Worm (Caenorhabditis elegans) whole organism, late embryonic: Measurements from ENCODE around the gene Y46C8AL.11.

Source experiments
- C08G9.2 ChIP-seq: sonication (generic microtip); optimal IDR thresholded peaks from 2 replicates; lab custom pipeline; 2016; ENCODE audit warnings: mild to moderate bottlenecking, missing genetic modification characterization, moderate library complexity, missing compliant biosample characterization
- F13H6.1 ChIP-seq: sonication (generic microtip); optimal IDR thresholded peaks from 2 replicates; lab custom pipeline; 2016; ENCODE audit warnings: missing genetic modification characterization, missing compliant biosample characterization
- K09A11.1 ChIP-seq: sonication (generic microtip); optimal IDR thresholded peaks from 2 replicates; lab custom pipeline; 2017; ENCODE audit warnings: antibody characterized with exemption, mild to moderate bottlenecking, missing genetic modification characterization, missing compliant biosample characterization; ENCODE audit not compliant: insufficient read depth
- T23F11.4 ChIP-seq: fragments of 200-800 bp; sonication (Bioruptor generic); optimal IDR thresholded peaks from 2 replicates; lab custom pipeline; 2018; ENCODE audit warnings: mild to moderate bottlenecking, missing genetic modification characterization, missing compliant biosample characterization
- Y22D7AL.16 ChIP-seq: sonication (generic microtip); optimal IDR thresholded peaks from 2 replicates; lab custom pipeline; 2016; ENCODE audit warnings: missing genetic modification characterization, missing compliant biosample characterization
- ahr-1 ChIP-seq: sonication (generic microtip); optimal IDR thresholded peaks from 2 replicates; lab custom pipeline; 2016; ENCODE audit warnings: missing genetic modification characterization, missing compliant biosample characterization
- ama-1 ChIP-seq: fragments of 150-350 bp; optimal IDR thresholded peaks from 2 replicates; lab custom pipeline; 2014
- ceh-14 ChIP-seq: sonication (generic microtip); optimal IDR thresholded peaks from 2 replicates; lab custom pipeline; 2016; ENCODE audit warnings: missing genotype, missing genetic modification characterization, missing compliant biosample characterization
- ceh-2 ChIP-seq: sonication (generic microtip); optimal IDR thresholded peaks from 2 replicates; lab custom pipeline; 2016; ENCODE audit warnings: missing genotype, missing genetic modification characterization, missing compliant biosample characterization
- ceh-24 ChIP-seq: sonication (generic microtip); optimal IDR thresholded peaks from 2 replicates; lab custom pipeline; 2016; ENCODE audit warnings: mild to moderate bottlenecking, missing genetic modification characterization, missing compliant biosample characterization
- ceh-30 ChIP-seq: fragments of 150-350 bp; optimal IDR thresholded peaks from 2 replicates; lab custom pipeline; 2014; ENCODE audit warnings: missing biosample characterization, missing genetic modification characterization
- ceh-31 ChIP-seq: sonication (generic microtip); optimal IDR thresholded peaks from 2 replicates; lab custom pipeline; 2016; ENCODE audit warnings: missing genetic modification characterization, missing compliant biosample characterization
- ceh-48 ChIP-seq: sonication (generic microtip); optimal IDR thresholded peaks from 2 replicates; lab custom pipeline; 2016; ENCODE audit warnings: missing genetic modification characterization, inconsistent platforms, missing compliant biosample characterization
- ceh-6 ChIP-seq: fragments of 200-800 bp; sonication (Bioruptor generic); optimal IDR thresholded peaks from 2 replicates; lab custom pipeline; 2018; ENCODE audit warnings: mild to moderate bottlenecking, missing genetic modification characterization, missing compliant biosample characterization
- ceh-9 ChIP-seq: sonication (generic microtip); optimal IDR thresholded peaks from 2 replicates; lab custom pipeline; 2016; ENCODE audit warnings: mild to moderate bottlenecking, missing genetic modification characterization, inconsistent platforms, missing compliant biosample characterization
- dve-1 ChIP-seq: sonication (generic microtip); optimal IDR thresholded peaks from 2 replicates; lab custom pipeline; 2017; ENCODE audit warnings: antibody characterized with exemption, mild to moderate bottlenecking, missing genetic modification characterization, missing compliant biosample characterization
- elt-2 ChIP-seq: sonication (generic microtip); optimal IDR thresholded peaks from 2 replicates; lab custom pipeline; 2016; ENCODE audit warnings: missing genetic modification reagents, missing genetic modification characterization, missing compliant biosample characterization
- elt-4 ChIP-seq: sonication (generic microtip); optimal IDR thresholded peaks from 2 replicates; lab custom pipeline; 2016; ENCODE audit warnings: missing genetic modification characterization, missing compliant biosample characterization
- ets-4 ChIP-seq: sonication (generic microtip); optimal IDR thresholded peaks from 2 replicates; lab custom pipeline; 2016; ENCODE audit warnings: missing genetic modification characterization, missing compliant biosample characterization
- eyg-1 ChIP-seq: sonication (generic microtip); optimal IDR thresholded peaks from 2 replicates; lab custom pipeline; 2016; ENCODE audit warnings: missing genotype, missing genetic modification characterization, missing compliant biosample characterization
- fkh-6 ChIP-seq: sonication (generic microtip); optimal IDR thresholded peaks from 2 replicates; lab custom pipeline; 2016; ENCODE audit warnings: missing genetic modification characterization, missing compliant biosample characterization
- hlh-13 ChIP-seq: fragments of 200-800 bp; sonication (Bioruptor generic); optimal IDR thresholded peaks from 2 replicates; lab custom pipeline; 2018; ENCODE audit warnings: mild to moderate bottlenecking, missing genetic modification characterization, missing compliant biosample characterization
- hlh-15 ChIP-seq: sonication (generic microtip); optimal IDR thresholded peaks from 2 replicates; lab custom pipeline; 2016; ENCODE audit warnings: missing genetic modification characterization, missing compliant biosample characterization
- hlh-30 ChIP-seq: sonication (generic microtip); optimal IDR thresholded peaks from 2 replicates; lab custom pipeline; 2017; ENCODE audit warnings: antibody characterized with exemption, missing genetic modification characterization, missing compliant biosample characterization; ENCODE audit not compliant: insufficient read depth
- hlh-6 ChIP-seq: sonication (generic microtip); optimal IDR thresholded peaks from 2 replicates; lab custom pipeline; 2016; ENCODE audit warnings: missing genotype, missing genetic modification characterization, missing compliant biosample characterization
- lim-6 ChIP-seq: sonication (generic microtip); optimal IDR thresholded peaks from 2 replicates; lab custom pipeline; 2016; ENCODE audit warnings: missing genetic modification characterization, missing compliant biosample characterization
- lin-11 ChIP-seq: fragments of 200-800 bp; sonication (Bioruptor generic); optimal IDR thresholded peaks from 2 replicates; lab custom pipeline; 2018; ENCODE audit warnings: mild to moderate bottlenecking, missing genetic modification characterization, missing compliant biosample characterization
- mec-3 ChIP-seq: sonication (generic microtip); optimal IDR thresholded peaks from 2 replicates; lab custom pipeline; 2016; ENCODE audit warnings: borderline replicate concordance, missing genetic modification characterization, missing compliant biosample characterization
- nfya-1 ChIP-seq: sonication (generic microtip); optimal IDR thresholded peaks from 2 replicates; lab custom pipeline; 2017; ENCODE audit warnings: missing genetic modification characterization, mild to moderate bottlenecking, missing compliant biosample characterization, antibody characterized with exemption, moderate library complexity
- nhr-11 ChIP-seq: fragments of 150-350 bp; optimal IDR thresholded peaks from 2 replicates; lab custom pipeline; 2014; ENCODE audit warnings: missing biosample characterization, missing genetic modification characterization
- npax-4 ChIP-seq: sonication (generic microtip); optimal IDR thresholded peaks from 2 replicates; lab custom pipeline; 2016; ENCODE audit warnings: missing genetic modification characterization, missing compliant biosample characterization
- odd-2 ChIP-seq: sonication (generic microtip); optimal IDR thresholded peaks from 2 replicates; lab custom pipeline; 2017; ENCODE audit warnings: antibody characterized with exemption, mild to moderate bottlenecking, missing genetic modification characterization, missing compliant biosample characterization
- pag-3 ChIP-seq: sonication (generic microtip); optimal IDR thresholded peaks from 2 replicates; lab custom pipeline; 2016; ENCODE audit warnings: missing compliant biosample characterization, missing genetic modification characterization, borderline replicate concordance
- pat-9 ChIP-seq: fragments of 200-800 bp; sonication (Bioruptor generic); optimal IDR thresholded peaks from 2 replicates; lab custom pipeline; 2018; ENCODE audit warnings: mild to moderate bottlenecking, missing genetic modification characterization, moderate library complexity, missing compliant biosample characterization
- pax-1 ChIP-seq: fragments of 150-350 bp; optimal IDR thresholded peaks from 2 replicates; lab custom pipeline; 2014; ENCODE audit warnings: missing biosample characterization, missing genetic modification characterization
- pqm-1 ChIP-seq: sonication (generic microtip); optimal IDR thresholded peaks from 2 replicates; lab custom pipeline; 2016; ENCODE audit warnings: missing genetic modification characterization, missing compliant biosample characterization
- ref-2 ChIP-seq: sonication (generic microtip); optimal IDR thresholded peaks from 2 replicates; lab custom pipeline; 2016; ENCODE audit warnings: missing genetic modification characterization, missing compliant biosample characterization
- sdc-2 ChIP-seq: sonication (generic microtip); optimal IDR thresholded peaks from 2 replicates; lab custom pipeline; 2016; ENCODE audit warnings: missing genotype, missing genetic modification characterization, missing compliant biosample characterization
- sox-4 ChIP-seq: sonication (generic microtip); optimal IDR thresholded peaks from 2 replicates; lab custom pipeline; 2017; ENCODE audit warnings: mild to moderate bottlenecking, missing genetic modification characterization, inconsistent platforms, missing compliant biosample characterization
- syd-9 ChIP-seq: sonication (generic microtip); optimal IDR thresholded peaks from 2 replicates; lab custom pipeline; 2016; ENCODE audit warnings: mild to moderate bottlenecking, missing genetic modification characterization, moderate library complexity, missing compliant biosample characterization
- unc-3 ChIP-seq, 2 experiments: fragments of 200-800 bp in 1 of 2; sonication (Bioruptor generic) in 1 of 2; sonication (generic microtip) in 1 of 2; conservative IDR thresholded peaks in 1 of 2; optimal IDR thresholded peaks in 1 of 2; 2 replicates each; pipeline versions ENCODE4 v1.3.6 to Lab custom; 2016 to 2022; ENCODE audit warnings: missing compliant biosample characterization in 2 of 2, missing genetic modification characterization in 2 of 2, missing genetic modification reagents in 1 of 2
- unc-42 ChIP-seq: sonication (generic microtip); optimal IDR thresholded peaks from 2 replicates; lab custom pipeline; 2016; ENCODE audit warnings: missing genotype, missing genetic modification characterization, missing compliant biosample characterization
- unc-55 ChIP-seq: sonication (generic microtip); optimal IDR thresholded peaks from 2 replicates; lab custom pipeline; 2017; ENCODE audit warnings: missing biosample characterization, missing genetic modification reagents, missing genetic modification characterization
- zip-5 ChIP-seq: sonication (generic microtip); optimal IDR thresholded peaks from 2 replicates; lab custom pipeline; 2016; ENCODE audit warnings: missing genetic modification characterization, missing compliant biosample characterization
- ztf-16 ChIP-seq: sonication (generic microtip); optimal IDR thresholded peaks from 2 replicates; lab custom pipeline; 2017; ENCODE audit warnings: missing genetic modification characterization, missing compliant biosample characterization

The Y46C8AL.11 gene

ce11 chrIV:3937097-3937496 is 6.0 kb upstream of the Y46C8AL.11 start, which contains the start of gene clec-71:
Gene clec-71, plus strand, starts transcription at chrIV:3937458.
- no peak for TF ChIP-seq pag-3
- TF ChIP-seq ref-2 (tag; lab: Kevin White, UChicago): no peak
- TF ChIP-seq elt-2 (tag; lab: Kevin White, UChicago): no peak
- no peak for TF ChIP-seq sox-4 (tag; lab: Kevin White, UChicago)
- no peak for TF ChIP-seq npax-4
- TF ChIP-seq mec-3 (tag; lab: Kevin White, UChicago): no peak
- TF ChIP-seq odd-2 (tag; lab: Kevin White, UChicago): no peak
- no peak for TF ChIP-seq zip-5 (tag; lab: Kevin White, UChicago)
- no peak for TF ChIP-seq ama-1 (lab: Kevin White, UChicago)
- TF ChIP-seq hlh-13: no peak
- TF ChIP-seq ceh-24 (tag; lab: Kevin White, UChicago): no peak
- no peak for TF ChIP-seq C08G9.2
- no peak for TF ChIP-seq nfya-1 (tag; lab: Kevin White, UChicago)
- no peak for TF ChIP-seq dve-1 (tag; lab: Kevin White, UChicago)
- no peak for TF ChIP-seq ceh-31

ce11 chrIV:3941658-3942328 is 1.3 kb upstream of the Y46C8AL.11 start, which contains the start of gene clec-174:
Gene clec-174, minus strand, starts transcription at chrIV:3941708.
- TF ChIP-seq pax-1 (tag; lab: Kevin White, UChicago) (no peak), K09A11.1 (no peak), pqm-1 (tag; lab: Kevin White, UChicago) (no peak), T23F11.4 (GFP tag; lab: Kevin White, UChicago) (no peak), unc-3 (GFP tag; conservative IDR thresholded peaks at IDR 0.05; lab: Robert Waterston, UW) (no peak), unc-3 (tag; optimal IDR thresholded peaks at IDR 0.05; lab: Kevin White, UChicago) (no peak), npax-4 (no peak), pag-3 (no peak), hlh-15 (no peak), F13H6.1 (tag; lab: Kevin White, UChicago) (no peak), ceh-30 (tag; lab: Kevin White, UChicago) (no peak), ceh-2 (tag; lab: Kevin White, UChicago) (no peak), ahr-1 (tag; lab: Kevin White, UChicago) (no peak), ceh-48 (no peak), lim-6 (tag; lab: Kevin White, UChicago) (no peak), pat-9 (tag; lab: Kevin White, UChicago) (no peak), sdc-2 (tag; lab: Kevin White, UChicago) (no peak), hlh-30 (tag; lab: Kevin White, UChicago) (no peak), fkh-6 (tag; lab: Kevin White, UChicago) (no peak), Y22D7AL.16 (tag; lab: Kevin White, UChicago) (no peak), zip-5 (tag; lab: Kevin White, UChicago) (no peak)

DNA sequence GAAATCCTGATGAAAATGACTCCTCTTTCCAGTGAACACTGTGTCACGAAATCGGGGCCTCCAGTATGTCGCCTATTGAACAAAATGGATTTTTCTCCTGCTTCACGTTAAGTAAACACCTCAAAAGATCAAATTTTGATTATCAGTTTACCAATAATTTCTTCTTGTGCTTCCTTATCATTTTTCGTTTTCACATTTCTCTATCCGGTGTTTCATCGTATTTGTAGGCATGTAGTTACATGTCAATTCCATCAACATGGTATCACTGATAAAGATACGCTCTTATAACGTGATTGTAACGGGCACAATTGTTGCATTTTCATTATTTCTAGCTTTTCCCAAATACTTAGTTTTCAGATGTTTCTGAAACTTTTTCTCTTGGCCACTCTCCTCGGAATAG is 1.4 kb downstream of the Y46C8AL.11 start, which contains the start of gene clec-72:
clec-72 (plus strand) TSS at position 358 of the 400 bp plus-strand sequence.
- no peak for TF ChIP-seq nhr-11 (tag; lab: Kevin White, UChicago)
- no peak for TF ChIP-seq eyg-1 (tag; lab: Kevin White, UChicago)
- no peak for TF ChIP-seq hlh-6 (tag; lab: Kevin White, UChicago)
- no peak for TF ChIP-seq ztf-16 (tag; lab: Kevin White, UChicago)
- peak; percentile 29 for TF ChIP-seq elt-2 (tag; lab: Kevin White, UChicago)
- no peak for TF ChIP-seq sox-4 (tag; lab: Kevin White, UChicago)

DNA sequence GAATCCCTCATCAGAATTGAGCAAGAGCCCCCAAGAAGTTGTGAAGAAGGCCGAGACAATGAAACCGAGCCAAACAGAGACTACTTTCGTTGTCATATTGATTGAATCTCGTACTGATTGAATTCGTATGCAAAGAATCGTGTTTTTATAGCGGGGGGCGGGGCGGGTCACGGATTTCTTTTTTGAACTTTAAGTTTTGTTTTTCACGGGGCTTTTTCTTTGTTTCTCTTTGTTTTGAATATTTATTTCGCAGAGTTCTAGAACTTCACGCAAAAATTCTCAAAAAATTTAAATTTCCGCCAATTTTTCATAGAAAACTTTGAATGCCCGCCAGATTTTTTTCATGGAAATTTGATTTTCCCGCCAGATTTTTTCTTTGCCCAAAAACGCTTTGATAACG is 13.0 kb downstream of the Y46C8AL.11 start, which contains the start of gene clec-73:
clec-73 (minus strand) TSS at position 101 of the 400 bp plus-strand sequence.
- no peak for TF ChIP-seq ahr-1 (tag; lab: Kevin White, UChicago)
- TF ChIP-seq ref-2 (tag; lab: Kevin White, UChicago): no peak
- no peak for TF ChIP-seq ets-4
- no peak for TF ChIP-seq ceh-48
- no peak for TF ChIP-seq ceh-9 (tag; lab: Kevin White, UChicago)
- TF ChIP-seq dve-1 (tag; lab: Kevin White, UChicago): no peak
- TF ChIP-seq ceh-14 (tag; lab: Kevin White, UChicago): no peak
- TF ChIP-seq pag-3: no peak
- no peak for TF ChIP-seq lin-11
- TF ChIP-seq ztf-16 (tag; lab: Kevin White, UChicago): no peak
- TF ChIP-seq sdc-2 (tag; lab: Kevin White, UChicago): no peak
- no peak for TF ChIP-seq F13H6.1 (tag; lab: Kevin White, UChicago)
- TF ChIP-seq fkh-6 (tag; lab: Kevin White, UChicago): no peak
- TF ChIP-seq unc-42 (tag; lab: Kevin White, UChicago): no peak
- TF ChIP-seq ceh-30 (tag; lab: Kevin White, UChicago): no peak
- no peak for TF ChIP-seq unc-55 (GFP tag; lab: Kevin White, UChicago)
- TF ChIP-seq syd-9 (tag; lab: Kevin White, UChicago): no peak
- no peak for TF ChIP-seq ceh-6 (GFP tag; lab: Kevin White, UChicago)
- no peak for TF ChIP-seq elt-4
- no peak for TF ChIP-seq npax-4
